Worm (Caenorhabditis elegans) whole organism, L2 larva: ENCODE data around the gene srh-10.

ENCODE experiments used
- C34F6.9 ChIP-seq: fragments of 150-350 bp; optimal IDR thresholded peaks from 2 replicates; lab custom pipeline; 2014; ENCODE audit warnings: missing biosample characterization, missing genetic modification characterization
- F13H6.1 ChIP-seq: sonication (generic microtip); optimal IDR thresholded peaks from 2 replicates; lab custom pipeline; 2016; ENCODE audit warnings: missing genetic modification characterization, missing compliant biosample characterization
- R02D3.7 ChIP-seq: fragments of 150-350 bp; optimal IDR thresholded peaks from 2 replicates; lab custom pipeline; 2014; ENCODE audit warnings: missing biosample characterization, missing genetic modification characterization
- Y55F3AM.14 ChIP-seq: fragments of 200-800 bp; sonication (Bioruptor generic); optimal IDR thresholded peaks from 2 replicates; lab custom pipeline; 2018; ENCODE audit warnings: mild to moderate bottlenecking, missing genetic modification characterization, missing compliant biosample characterization
- ZK546.5 ChIP-seq: sonication (generic microtip); optimal IDR thresholded peaks from 2 replicates; lab custom pipeline; 2017; ENCODE audit warnings: missing biosample characterization, missing genetic modification characterization
- alr-1 ChIP-seq: fragments of 150-350 bp; optimal IDR thresholded peaks from 2 replicates; lab custom pipeline; 2014; ENCODE audit warnings: missing biosample characterization, missing genetic modification characterization
- aly-2 ChIP-seq: fragments of 150-350 bp; optimal IDR thresholded peaks from 2 replicates; lab custom pipeline; 2014; ENCODE audit warnings: missing biosample characterization, missing genetic modification characterization
- ama-1 ChIP-seq: fragments of 150-350 bp; optimal IDR thresholded peaks from 2 replicates; lab custom pipeline; 2018; ENCODE audit warnings: inconsistent platforms
- ceh-16 ChIP-seq: fragments of 150-350 bp; optimal IDR thresholded peaks from 2 replicates; lab custom pipeline; 2014; ENCODE audit warnings: missing biosample characterization, missing genetic modification characterization
- ceh-82 ChIP-seq: fragments of 150-350 bp; optimal IDR thresholded peaks from 2 replicates; lab custom pipeline; 2014; ENCODE audit warnings: missing biosample characterization, missing genetic modification characterization
- crh-2 ChIP-seq: sonication (generic microtip); optimal IDR thresholded peaks from 2 replicates; lab custom pipeline; 2017; ENCODE audit warnings: missing biosample characterization, missing genetic modification characterization
- dmd-4 ChIP-seq: sonication (generic microtip); optimal IDR thresholded peaks from 2 replicates; lab custom pipeline; 2017; ENCODE audit warnings: missing biosample characterization, missing genetic modification characterization
- egl-27 ChIP-seq: sonication (generic microtip); optimal IDR thresholded peaks from 3 replicates; lab custom pipeline; 2017; ENCODE audit warnings: missing biosample characterization, missing genetic modification reagents, missing genetic modification characterization
- elt-1 ChIP-seq: fragments of 150-350 bp; optimal IDR thresholded peaks from 2 replicates; lab custom pipeline; 2014; ENCODE audit warnings: missing biosample characterization, missing genetic modification characterization
- elt-3 ChIP-seq: sonication (generic microtip); optimal IDR thresholded peaks from 2 replicates; lab custom pipeline; 2017; ENCODE audit warnings: missing biosample characterization, missing genetic modification characterization
- fos-1 ChIP-seq: fragments of 150-350 bp; optimal IDR thresholded peaks from 2 replicates; lab custom pipeline; 2014; ENCODE audit warnings: missing biosample characterization, missing genetic modification characterization
- gmeb-1 ChIP-seq: fragments of 150-350 bp; optimal IDR thresholded peaks from 2 replicates; lab custom pipeline; 2014; ENCODE audit warnings: missing biosample characterization, missing genetic modification characterization
- lin-11 ChIP-seq: fragments of 150-350 bp; sonication (generic microtip); optimal IDR thresholded peaks from 2 replicates; lab custom pipeline; 2014; ENCODE audit warnings: missing biosample characterization, missing genetic modification characterization, inconsistent platforms, mixed read lengths
- lin-13 ChIP-seq: fragments of 150-350 bp; optimal IDR thresholded peaks from 2 replicates; lab custom pipeline; 2014; ENCODE audit warnings: missing biosample characterization, missing genetic modification reagents, missing genetic modification characterization
- lin-39 ChIP-seq: fragments of 150-350 bp; optimal IDR thresholded peaks from 2 replicates; lab custom pipeline; 2014; ENCODE audit warnings: missing biosample characterization, missing genetic modification reagents, missing genetic modification characterization
- lsy-2 ChIP-seq, 2 experiments: fragments of 150-350 bp in 1 of 2; sonication (generic microtip) in 1 of 2; optimal IDR thresholded peaks; 2 replicates each; lab custom pipeline; 2014 to 2017; ENCODE audit warnings: missing biosample characterization in 2 of 2, missing genetic modification characterization in 2 of 2
- mdl-1 ChIP-seq, 2 experiments: fragments of 150-350 bp in 1 of 2; sonication (generic microtip) in 1 of 2; optimal IDR thresholded peaks; 2 replicates each; lab custom pipeline; 2017; ENCODE audit warnings: missing biosample characterization in 2 of 2, missing genetic modification characterization in 2 of 2
- nhr-11 ChIP-seq: fragments of 150-350 bp; optimal IDR thresholded peaks from 2 replicates; lab custom pipeline; 2014; ENCODE audit warnings: missing biosample characterization, missing genetic modification characterization
- nhr-12 ChIP-seq: fragments of 150-350 bp; optimal IDR thresholded peaks from 2 replicates; lab custom pipeline; 2014; ENCODE audit warnings: missing biosample characterization, missing genetic modification characterization
- nhr-129 ChIP-seq: fragments of 150-350 bp; optimal IDR thresholded peaks from 2 replicates; lab custom pipeline; 2014; ENCODE audit warnings: missing biosample characterization, missing genetic modification characterization
- nhr-237 ChIP-seq: fragments of 150-350 bp; optimal IDR thresholded peaks from 2 replicates; lab custom pipeline; 2014; ENCODE audit warnings: missing biosample characterization, missing genetic modification characterization
- peb-1 ChIP-seq: fragments of 150-350 bp; optimal IDR thresholded peaks from 2 replicates; lab custom pipeline; 2014; ENCODE audit warnings: missing biosample characterization, missing genetic modification characterization
- sem-4 ChIP-seq: fragments of 150-350 bp; optimal IDR thresholded peaks from 2 replicates; lab custom pipeline; 2014; ENCODE audit warnings: missing biosample characterization, missing genetic modification reagents, missing genetic modification characterization
- skn-1 ChIP-seq: sonication (generic microtip); optimal IDR thresholded peaks from 2 replicates; lab custom pipeline; 2017; ENCODE audit warnings: missing biosample characterization, missing genetic modification characterization
- sma-3 ChIP-seq: sonication (generic microtip); optimal IDR thresholded peaks from 2 replicates; lab custom pipeline; 2016; ENCODE audit warnings: missing genetic modification reagents, missing genetic modification characterization, missing compliant biosample characterization
- sma-9 ChIP-seq, 2 experiments: fragments of 150-350 bp in 1 of 2; sonication (generic microtip) in 1 of 2; optimal IDR thresholded peaks; 2 replicates each; lab custom pipeline; 2014 to 2016; ENCODE audit warnings: missing genetic modification characterization in 2 of 2, mild to moderate bottlenecking in 1 of 2, missing biosample characterization in 1 of 2, missing compliant biosample characterization in 1 of 2, missing genetic modification reagents in 1 of 2, moderate library complexity in 1 of 2
- snpc-4 ChIP-seq: fragments of 150-350 bp; optimal IDR thresholded peaks from 2 replicates; lab custom pipeline; 2014; ENCODE audit warnings: missing biosample characterization, missing genetic modification characterization
- unc-55 ChIP-seq: fragments of 150-350 bp; sonication (generic microtip); optimal IDR thresholded peaks from 3 replicates; lab custom pipeline; 2014; ENCODE audit warnings: missing biosample characterization, missing genetic modification reagents, missing genetic modification characterization
- unc-62 ChIP-seq: fragments of 150-350 bp; optimal IDR thresholded peaks from 2 replicates; lab custom pipeline; 2014; ENCODE audit warnings: missing biosample characterization, missing genetic modification reagents, missing genetic modification characterization
- zag-1 ChIP-seq: fragments of 150-350 bp; optimal IDR thresholded peaks from 2 replicates; lab custom pipeline; 2014; ENCODE audit warnings: missing biosample characterization, missing genetic modification characterization
- ztf-4 ChIP-seq: fragments of 150-350 bp; optimal IDR thresholded peaks from 2 replicates; lab custom pipeline; 2014; ENCODE audit warnings: missing biosample characterization, missing genetic modification characterization

Gene srh-10

DNA sequence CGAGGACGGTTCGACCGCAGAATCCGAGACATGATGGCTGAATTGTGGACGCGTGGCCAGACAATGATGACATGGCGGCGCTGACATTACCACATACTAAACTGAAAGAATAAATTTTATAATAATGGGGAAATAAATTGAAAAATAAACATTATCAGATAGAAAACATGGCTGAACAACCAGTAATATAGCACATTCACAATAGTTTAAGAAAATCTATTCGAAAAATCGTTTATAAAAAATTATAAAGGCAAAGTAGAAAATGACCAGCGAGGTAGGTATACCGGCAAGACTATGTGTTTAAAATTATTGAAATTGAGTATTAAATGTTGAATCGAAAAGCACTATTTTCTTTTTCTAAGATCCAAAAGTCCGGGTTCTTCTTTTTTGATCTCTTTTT lies 15.8 kb downstream of the srh-10 start, which contains the start of gene jamp-1:
Gene jamp-1 (minus strand): TSS at position 101 of the 400 bp plus-strand sequence.
- no peak for TF ChIP-seq sem-4
- TF ChIP-seq mdl-1 (tag; optimal IDR thresholded peaks at IDR 0.05; lab: Kevin White, UChicago): no peak
- TF ChIP-seq skn-1: no peak
- no peak for TF ChIP-seq elt-3
- no peak for TF ChIP-seq fos-1 (tag; lab: Kevin White, UChicago)
- TF ChIP-seq unc-62 (GFP tag; lab: Kevin White, UChicago): no peak
- no peak for TF ChIP-seq dmd-4 (tag; lab: Kevin White, UChicago)
- no peak for TF ChIP-seq Y55F3AM.14
- TF ChIP-seq R02D3.7 (tag; lab: Kevin White, UChicago): no peak
- no peak for TF ChIP-seq ama-1
- no peak for TF ChIP-seq alr-1
- no peak for TF ChIP-seq egl-27 (tag; lab: Kevin White, UChicago)
- no peak for TF ChIP-seq snpc-4 (tag; lab: Kevin White, UChicago)
- no peak for TF ChIP-seq ztf-4 (tag; lab: Kevin White, UChicago)
- TF ChIP-seq nhr-12 (tag; lab: Kevin White, UChicago): no peak
- TF ChIP-seq zag-1 (tag; lab: Kevin White, UChicago): no peak
- TF ChIP-seq nhr-11: no peak
- no peak for TF ChIP-seq C34F6.9 (tag; lab: Kevin White, UChicago)
- TF ChIP-seq unc-55 (GFP tag; lab: Kevin White, UChicago): no peak
- TF ChIP-seq peb-1: no peak
- TF ChIP-seq, all 48 proteins: peak for 0

DNA sequence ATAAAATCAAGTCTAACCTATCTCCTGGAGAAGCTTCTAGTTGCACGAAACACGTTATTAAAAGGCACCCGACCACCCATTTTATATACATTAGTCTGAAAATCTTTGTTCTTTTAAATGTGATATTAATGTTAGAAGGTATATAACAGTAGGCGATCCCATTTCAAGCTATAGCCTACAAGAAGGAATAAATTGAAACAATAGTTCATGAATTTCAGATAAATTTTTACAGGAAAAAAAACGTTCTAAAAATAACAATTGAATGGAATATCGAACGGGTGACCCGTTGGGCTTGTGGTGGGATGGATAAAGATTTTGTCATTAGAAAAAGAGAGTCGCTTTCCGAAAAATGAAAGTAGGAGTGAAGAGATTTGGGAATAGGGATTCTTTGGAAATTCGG lies 19.1 kb downstream of the srh-10 start, which contains the start of gene pgap-3:
Gene pgap-3 (minus strand): TSS at position 101 of the 400 bp plus-strand sequence.
- TF ChIP-seq nhr-12 (tag; lab: Kevin White, UChicago) (no peak), alr-1 (no peak), ceh-16 (tag; lab: Kevin White, UChicago) (no peak), lin-39 (tag; lab: Kevin White, UChicago) (no peak), ceh-82 (tag; lab: Kevin White, UChicago) (no peak), lin-11 (tag; lab: Kevin White, UChicago) (no peak), aly-2 (no peak), elt-1 (no peak), unc-62 (GFP tag; lab: Kevin White, UChicago) (no peak), sma-9 (GFP tag; optimal IDR thresholded peaks at IDR 0.05; lab: Kevin White, UChicago) (no peak), sma-9 (tag; optimal IDR thresholded peaks at IDR 0.05; lab: Kevin White, UChicago) (no peak), ama-1 (no peak), ztf-4 (tag; lab: Kevin White, UChicago) (no peak)
- TF ChIP-seq, all 48 proteins: peak for 0

DNA sequence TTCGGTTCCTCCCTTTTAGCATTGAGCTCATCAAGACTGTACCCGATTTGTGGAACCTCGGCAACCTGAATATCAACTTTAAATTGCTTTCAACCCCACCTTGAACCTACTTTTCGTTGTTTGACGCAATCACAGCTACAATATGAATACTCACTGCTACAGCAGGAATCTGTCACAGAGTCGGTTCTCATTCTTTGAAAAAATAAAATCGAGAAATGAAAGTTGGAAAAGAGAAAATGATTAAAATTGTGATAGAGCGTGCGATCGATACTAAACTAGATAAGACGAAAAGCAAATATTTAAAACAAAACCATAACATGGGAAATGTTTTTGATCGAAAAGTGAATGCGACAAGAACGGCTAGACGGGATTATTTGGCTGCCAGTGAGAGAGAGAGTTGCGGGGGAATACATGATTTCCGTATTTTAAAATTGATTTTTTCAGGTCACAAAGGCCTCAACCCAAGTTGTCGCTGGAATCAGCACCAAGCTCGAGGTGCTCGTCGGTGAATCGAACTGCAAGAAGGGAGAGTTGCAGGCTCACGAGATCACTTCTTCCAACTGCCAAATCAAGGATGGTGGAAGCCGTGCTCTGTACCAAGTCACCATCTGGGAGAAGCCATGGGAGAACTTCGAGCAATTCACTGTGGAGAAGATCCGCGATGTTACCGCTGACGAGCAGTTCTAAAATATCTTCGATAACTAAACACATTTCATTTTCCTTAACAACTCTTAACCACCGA lies 21.9 kb downstream of the srh-10 start, which contains the start of gene R01B10.3:
Gene R01B10.3 (minus strand): TSS at position 277 of the 742 bp plus-strand sequence.
- TF ChIP-seq alr-1: no peak
- TF ChIP-seq unc-62 (GFP tag; lab: Kevin White, UChicago): no peak
- peak; percentile 19 for TF ChIP-seq fos-1 (tag; lab: Kevin White, UChicago)

DNA sequence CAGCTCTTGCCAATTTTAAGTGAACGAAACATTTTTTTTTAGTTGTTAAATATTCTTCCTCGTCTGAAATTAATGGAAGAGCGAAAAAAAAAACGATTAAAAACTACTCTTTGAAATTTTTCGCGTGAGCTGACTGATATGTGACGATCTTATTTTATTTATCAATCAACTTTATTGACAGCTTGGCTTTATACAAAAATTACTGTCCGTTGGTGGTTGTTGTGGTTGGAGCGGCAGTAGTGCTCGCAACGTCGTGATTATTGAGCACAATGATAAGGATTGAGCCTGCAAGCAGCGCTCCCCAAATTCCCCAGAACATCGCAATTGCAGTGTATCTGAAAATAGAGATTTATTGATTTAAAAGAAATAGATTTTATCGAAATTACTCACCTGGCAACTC lies 22.5 kb downstream of the srh-10 start:
- TF ChIP-seq skn-1 (no peak), ZK546.5 (tag; lab: Kevin White, UChicago) (no peak), nhr-237 (no peak), gmeb-1 (tag; lab: Kevin White, UChicago) (no peak), F13H6.1 (tag; lab: Kevin White, UChicago) (no peak)

DNA sequence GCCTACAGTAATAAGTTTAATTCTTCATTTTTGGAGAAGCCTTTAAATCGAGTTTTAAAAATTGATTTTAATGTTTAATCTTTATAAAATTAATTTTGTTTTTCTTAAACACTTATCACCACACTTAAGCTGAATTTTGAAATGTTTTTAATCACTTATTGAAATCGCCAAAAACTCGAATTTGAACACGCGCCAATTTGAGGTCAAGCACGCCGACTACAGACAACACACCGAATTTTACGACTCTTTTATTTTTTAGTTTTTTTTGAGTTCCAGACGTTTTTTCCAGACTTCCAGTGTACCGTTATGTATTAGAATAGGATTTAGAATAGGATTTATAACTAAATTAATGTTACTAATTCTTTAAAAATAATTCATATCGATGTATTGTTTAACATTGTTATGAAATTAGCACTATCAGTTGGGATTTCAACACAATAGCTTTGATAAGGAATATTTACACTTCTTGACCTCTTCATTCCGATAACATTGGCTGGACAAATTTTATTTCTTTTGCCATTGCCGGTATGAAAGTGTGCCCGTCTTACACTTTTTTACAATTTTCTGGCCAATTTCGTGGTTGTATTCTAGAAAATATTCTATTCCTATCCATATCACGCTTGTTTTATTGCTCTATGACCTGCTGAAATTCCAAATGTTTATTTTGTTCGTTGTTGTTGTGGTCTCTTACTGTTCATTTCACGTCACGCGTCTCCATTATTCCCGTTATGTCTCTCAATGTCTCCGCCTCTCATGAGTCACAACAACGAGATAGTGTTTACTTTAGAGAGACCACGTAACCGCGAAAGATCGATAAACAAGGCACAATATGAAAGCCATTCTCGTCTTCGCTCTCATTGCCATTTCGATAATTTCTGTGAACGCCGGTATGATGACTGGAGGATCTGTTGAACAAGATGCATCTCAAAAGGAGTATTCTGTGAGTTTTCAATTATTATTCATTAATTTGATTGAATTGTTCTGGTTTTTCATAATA lies 23.4 kb downstream of the srh-10 start, which contains the start of gene cpi-2:
Gene cpi-2 (plus strand): TSS at position 788 of the 997 bp plus-strand sequence.
- TF ChIP-seq unc-62 (GFP tag; lab: Kevin White, UChicago): no peak
- no peak for TF ChIP-seq sma-3 (GFP tag; lab: Kevin White, UChicago)
- peak; percentile 64 for TF ChIP-seq nhr-129 (tag; lab: Kevin White, UChicago)
- peak; percentile 62 for TF ChIP-seq sma-9 (GFP tag; optimal IDR thresholded peaks at IDR 0.05; lab: Kevin White, UChicago)
- no peak for TF ChIP-seq sma-9 (tag; optimal IDR thresholded peaks at IDR 0.05; lab: Kevin White, UChicago)
- peak; percentile 83 for TF ChIP-seq gmeb-1 (tag; lab: Kevin White, UChicago)
- TF ChIP-seq C34F6.9 (tag; lab: Kevin White, UChicago): peak; percentile 69
- TF ChIP-seq lin-13 (GFP tag; lab: Kevin White, UChicago): peak; percentile 43
- peak in 1 of 2 experiments; percentile 40 for TF ChIP-seq lsy-2 (tag; optimal IDR thresholded peaks at IDR 0.05; lab: Kevin White, UChicago)
- peak; percentile 76 for TF ChIP-seq fos-1 (tag; lab: Kevin White, UChicago)
- TF ChIP-seq egl-27 (tag; lab: Kevin White, UChicago): peak; percentile 35
- TF ChIP-seq crh-2: peak; percentile 71
- TF ChIP-seq skn-1: no peak
- TF ChIP-seq F13H6.1 (tag; lab: Kevin White, UChicago): peak; percentile 57
- peak; percentile 50 for TF ChIP-seq unc-55 (GFP tag; lab: Kevin White, UChicago)
- peak; percentile 40 for TF ChIP-seq ama-1
- TF ChIP-seq lin-11 (tag; lab: Kevin White, UChicago): no peak
